Fruit fly (Drosophila melanogaster): ENCODE data around the gene CG1105.

CG1105 gene

DNA sequence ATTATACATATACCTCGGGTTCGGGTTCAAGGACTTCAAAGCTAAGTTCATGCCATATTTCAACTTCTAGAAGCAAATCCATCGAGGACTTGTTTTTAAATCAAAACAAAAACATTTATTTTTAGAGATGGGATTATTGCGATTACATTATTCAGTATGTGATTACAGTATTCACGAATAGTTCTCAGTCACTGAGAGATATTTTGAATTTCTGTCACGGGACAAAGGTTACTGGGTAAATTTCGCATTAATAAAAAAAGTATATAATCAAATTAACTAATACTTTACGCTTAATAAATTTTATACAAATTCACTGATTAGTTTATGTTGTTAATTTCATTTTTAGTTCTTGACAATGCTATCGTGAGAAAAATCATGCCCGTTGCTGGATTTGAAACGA is 26.7 kb upstream of the CG1105 start (continued):
- TF ChIP-seq Gug (GFP tag; IDR thresholded peaks at IDR 0.05): peak; percentile 22; the same call in 1 of the 4 replicates
- peak; percentile 1 for TF ChIP-seq zen (tag; optimal IDR thresholded peaks at IDR 0.05)
- no peak for TF ChIP-seq CG2129 (GFP tag; IDR thresholded peaks at IDR 0.05; ENCODE audit: partially characterized antibody)
- no peak for TF ChIP-seq CG5245 (GFP tag; optimal IDR thresholded peaks at IDR 0.05)
- TF ChIP-seq Med (GFP tag): peak; percentile 66
- no peak for TF ChIP-seq CG4404 (GFP tag; IDR thresholded peaks at IDR 0.05)
- no peak for TF ChIP-seq sug (tag; optimal IDR thresholded peaks at IDR 0.05)
- peak; percentile 46 for TF ChIP-seq CG11504 (tag; optimal IDR thresholded peaks at IDR 0.05)
- peak; percentile 31 for TF ChIP-seq grau (tag; optimal IDR thresholded peaks at IDR 0.05)
- no peak for TF ChIP-seq sens-2 (GFP tag; IDR thresholded peaks at IDR 0.05)
- no peak for TF ChIP-seq HLH54F (GFP tag; optimal IDR thresholded peaks at IDR 0.05)
- no peak for TF ChIP-seq Lpt (GFP tag; optimal IDR thresholded peaks at IDR 0.05)
- TF ChIP-seq dan (GFP tag; IDR thresholded peaks at IDR 0.05): no peak
- TF ChIP-seq CG2116 (GFP tag; optimal IDR thresholded peaks at IDR 0.05): peak; percentile 30
- TF ChIP-seq dmrt11E (tag; optimal IDR thresholded peaks at IDR 0.05): peak; percentile 18
- peak; percentile 23 for TF ChIP-seq nom (GFP tag; optimal IDR thresholded peaks at IDR 0.05)
- peak; percentile 26; the same call in 1 of the 2 replicates for TF ChIP-seq CG14014 (GFP tag; IDR thresholded peaks at IDR 0.05)
- no peak for TF ChIP-seq CG12155 (GFP tag; optimal IDR thresholded peaks at IDR 0.05)
- TF ChIP-seq Xrp1 (GFP tag; IDR thresholded peaks at IDR 0.05): no peak; the same call in 1 of the 2 replicates
- no peak for TF ChIP-seq CG12744 (GFP tag; optimal IDR thresholded peaks at IDR 0.05)
- no peak for TF ChIP-seq gce (GFP tag; IDR thresholded peaks at IDR 0.05)
- no peak for TF ChIP-seq NC2β (GFP tag; optimal IDR thresholded peaks at IDR 0.05)
- no peak for TF ChIP-seq toy (GFP tag; IDR thresholded peaks at IDR 0.05)
- TF ChIP-seq esg (GFP tag; conservative IDR thresholded peaks at IDR 0.05): peak; percentile 25; the same call in 1 of the 2 replicates
- peak in 1 of 2 experiments; percentile 17 for TF ChIP-seq bsh (GFP tag; optimal IDR thresholded peaks at IDR 0.05)
- peak; percentile 43; the same call in 1 of the 2 replicates for TF ChIP-seq Rfx (GFP tag; IDR thresholded peaks at IDR 0.05)
- no peak for TF ChIP-seq chinmo (GFP tag; IDR thresholded peaks at IDR 0.05; ENCODE audit: partially characterized antibody)
- TF ChIP-seq sisA (GFP tag; IDR thresholded peaks at IDR 0.05): 0 out of 2 replicates have a peak, but pooled peaks have one; percentile 12
- TF ChIP-seq NC2α (GFP tag; optimal IDR thresholded peaks at IDR 0.05): no peak
- TF ChIP-seq CG6254 (GFP tag; optimal IDR thresholded peaks at IDR 0.05): peak; percentile 10
- no peak for TF ChIP-seq dimm (GFP tag; IDR thresholded peaks at IDR 0.05)
- peak; percentile 14 for TF ChIP-seq HmgZ (tag; optimal IDR thresholded peaks at IDR 0.05)
- peak; percentile 37; the same call in 1 of the 2 replicates for TF ChIP-seq NFAT (GFP tag; IDR thresholded peaks at IDR 0.05)
- TF ChIP-seq CG3281 (GFP tag; optimal IDR thresholded peaks at IDR 0.05): no peak
- TF ChIP-seq MBD-R2 (GFP tag; IDR thresholded peaks at IDR 0.05): peak; percentile 70
- no peak for TF ChIP-seq CG1233 (GFP tag; optimal IDR thresholded peaks at IDR 0.05)
- TF ChIP-seq sqz (GFP tag; optimal IDR thresholded peaks at IDR 0.05): no peak
- TF ChIP-seq Side (GFP tag; optimal IDR thresholded peaks at IDR 0.05): no peak
- no peak for TF ChIP-seq Fer3 (tag; optimal IDR thresholded peaks at IDR 0.05)
- TF ChIP-seq CG34422 (GFP tag; IDR thresholded peaks at IDR 0.05): 0 out of 3 replicates have a peak, but pooled peaks have one; percentile 32
- TF ChIP-seq sob (GFP tag; IDR thresholded peaks at IDR 0.05): peak; percentile 63
- TF ChIP-seq Gsc (GFP tag; IDR thresholded peaks at IDR 0.05): no peak
- peak; percentile 12 for TF ChIP-seq Chrac-16 (GFP tag; optimal IDR thresholded peaks at IDR 0.05)
- peak; percentile 60; the same call in 1 of the 2 replicates for TF ChIP-seq CG9932 (GFP tag; IDR thresholded peaks at IDR 0.05)
- peak; percentile 17 for TF ChIP-seq CG9817 (tag; optimal IDR thresholded peaks at IDR 0.05)
- TF ChIP-seq Atf6 (GFP tag; IDR thresholded peaks at IDR 0.05): 0 out of 2 replicates have a peak, but pooled peaks have one; percentile 20
- no peak for TF ChIP-seq lola (GFP tag; optimal IDR thresholded peaks at IDR 0.05)
- TF ChIP-seq trem (tag; optimal IDR thresholded peaks at IDR 0.05): peak; percentile 27
- TF ChIP-seq Antp (GFP tag; optimal IDR thresholded peaks at IDR 0.05): no peak
- TF ChIP-seq dpn (GFP tag; optimal IDR thresholded peaks at IDR 0.05): peak in 1 of 2 experiments; percentile 10
- peak; percentile 26; the same call in 1 of the 2 replicates for TF ChIP-seq E2f2 (GFP tag; IDR thresholded peaks at IDR 0.05)
